Fruit fly (Drosophila melanogaster): Measurements from ENCODE around the gene CG1677.

CG1677 gene

DNA sequence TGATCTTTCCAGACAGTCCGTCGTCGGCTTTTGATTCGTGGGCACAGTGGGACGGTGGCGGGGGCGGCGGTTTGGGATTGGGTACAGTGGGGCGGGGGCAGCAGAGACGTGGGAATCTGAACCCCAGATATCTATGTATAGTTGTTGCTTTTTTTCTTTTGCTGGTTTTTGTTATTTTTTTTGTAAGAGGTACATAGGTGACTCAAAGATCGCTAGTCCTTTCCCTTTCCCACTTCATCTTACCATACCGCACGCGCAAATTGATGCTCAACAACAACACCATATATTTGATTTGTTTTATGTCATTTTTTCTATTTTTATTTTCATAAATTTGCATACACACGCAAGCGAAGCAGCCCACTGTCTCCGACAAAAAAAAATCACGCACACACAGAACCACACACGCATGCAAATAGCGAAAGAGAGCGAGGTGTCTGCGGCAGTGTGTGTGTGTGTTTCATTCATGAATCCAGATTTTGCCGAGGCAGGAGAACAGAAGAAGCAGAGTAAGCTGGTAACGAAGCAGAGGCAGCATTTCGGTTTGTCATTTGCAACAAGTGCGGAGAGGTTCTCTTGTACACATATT is 99.8 kb downstream of the CG1677 start (continued):
- TF ChIP-seq GATAd (GFP tag; optimal IDR thresholded peaks at IDR 0.05), result no peak

- TF ChIP-seq Dfd (GFP tag; optimal IDR thresholded peaks at IDR 0.05), result no peak
- TF ChIP-seq dsf (GFP tag; optimal IDR thresholded peaks at IDR 0.05; ENCODE audit: borderline replicate concordance), result no peak
- peak; percentile 18 for TF ChIP-seq Hnf4 (GFP tag; optimal IDR thresholded peaks at IDR 0.05)
- no peak for TF ChIP-seq tai (GFP tag; optimal IDR thresholded peaks at IDR 0.05)
- TF ChIP-seq psq (GFP tag; optimal IDR thresholded peaks at IDR 0.05), result peak; percentile 94
- TF ChIP-seq Sp1 (GFP tag; optimal IDR thresholded peaks at IDR 0.05), result peak; percentile 12
- peak; percentile 16 for TF ChIP-seq br (GFP tag; optimal IDR thresholded peaks at IDR 0.05)
- TF ChIP-seq sage (GFP tag; optimal IDR thresholded peaks at IDR 0.05), result peak; percentile 22
- TF ChIP-seq ey (GFP tag; optimal IDR thresholded peaks at IDR 0.05), result no peak
- peak; percentile 53 for TF ChIP-seq fru (GFP tag; optimal IDR thresholded peaks at IDR 0.05)
- TF ChIP-seq sv (GFP tag; optimal IDR thresholded peaks at IDR 0.05), result no peak
- TF ChIP-seq Vsx2 (GFP tag; optimal IDR thresholded peaks at IDR 0.05; ENCODE audit: partially characterized antibody), result no peak
- peak; percentile 8 for TF ChIP-seq HLH106 (tag; optimal IDR thresholded peaks at IDR 0.05)
- TF ChIP-seq CrebA (GFP tag; optimal IDR thresholded peaks at IDR 0.05; ENCODE audit: borderline replicate concordance), result peak; percentile 69
- peak; percentile 89 for TF ChIP-seq jim (GFP tag; optimal IDR thresholded peaks at IDR 0.05)
Observed at dm6 chrX:7304798-7305447, 100.7 kb downstream of the CG1677 start.

- TF ChIP-seq Rel (GFP tag; optimal IDR thresholded peaks at IDR 0.05) (no peak), Rel (tag; optimal IDR thresholded peaks at IDR 0.05) (peak; percentile 31), N (GFP tag; optimal IDR thresholded peaks at IDR 0.05) (no peak)
Observed at dm6 chrX:7303848-7304427, 101.7 kb downstream of the CG1677 start.

dm6 chrX:7302329-7302728 is 103.3 kb downstream of the CG1677 start:
- TF ChIP-seq br (GFP tag; optimal IDR thresholded peaks at IDR 0.05), result peak; percentile 88
- TF ChIP-seq psq (GFP tag; optimal IDR thresholded peaks at IDR 0.05), result peak; percentile 80
- peak; percentile 93 for TF ChIP-seq h (GFP tag; optimal IDR thresholded peaks at IDR 0.05)
- TF ChIP-seq dmrt93B (GFP tag; optimal IDR thresholded peaks at IDR 0.05), result peak; percentile 88
- TF ChIP-seq dl (GFP tag; optimal IDR thresholded peaks at IDR 0.05; ENCODE audit: insufficient read depth in 1 of 2, partially characterized antibody in 2 of 2), result no peak
- peak; percentile 90 for TF ChIP-seq Hnf4 (GFP tag; optimal IDR thresholded peaks at IDR 0.05)
- TF ChIP-seq dsf (GFP tag; optimal IDR thresholded peaks at IDR 0.05; ENCODE audit: borderline replicate concordance), result peak; percentile 73
- TF ChIP-seq CG32264 (GFP tag; optimal IDR thresholded peaks at IDR 0.05), result peak; percentile 68
- no peak for TF ChIP-seq Hr78 (GFP tag; optimal IDR thresholded peaks at IDR 0.05)
- no peak for TF ChIP-seq Mio (GFP tag; optimal IDR thresholded peaks at IDR 0.05)
- TF ChIP-seq sv (GFP tag; optimal IDR thresholded peaks at IDR 0.05), result no peak
- TF ChIP-seq Jra (GFP tag; optimal IDR thresholded peaks at IDR 0.05), result peak; percentile 72
- peak; percentile 5 for TF ChIP-seq GATAd (GFP tag; optimal IDR thresholded peaks at IDR 0.05)
- TF ChIP-seq CrebA (GFP tag; optimal IDR thresholded peaks at IDR 0.05; ENCODE audit: borderline replicate concordance), result peak; percentile 64
- peak; percentile 87 for TF ChIP-seq HLH106 (tag; optimal IDR thresholded peaks at IDR 0.05)
- TF ChIP-seq Dif (GFP tag; optimal IDR thresholded peaks at IDR 0.05; ENCODE audit: partially characterized antibody), result no peak
- TF ChIP-seq usp (GFP tag; optimal IDR thresholded peaks at IDR 0.05), result no peak
- no peak for TF ChIP-seq Myc (optimal IDR thresholded peaks at IDR 0.05)
- peak; percentile 2 for TF ChIP-seq Hr83 (GFP tag; optimal IDR thresholded peaks at IDR 0.05; ENCODE audit: poor library complexity, severe bottlenecking)
- no peak for TF ChIP-seq brk (GFP tag; optimal IDR thresholded peaks at IDR 0.05)
- TF ChIP-seq Abd-B (GFP tag; optimal IDR thresholded peaks at IDR 0.05), result no peak
- TF ChIP-seq Rel (GFP tag; optimal IDR thresholded peaks at IDR 0.05), result peak; percentile 19
- TF ChIP-seq Rel (tag; optimal IDR thresholded peaks at IDR 0.05), result peak; percentile 41
- peak; percentile 91 for TF ChIP-seq rgr (GFP tag; optimal IDR thresholded peaks at IDR 0.05)
- TF ChIP-seq woc (GFP tag; optimal IDR thresholded peaks at IDR 0.05), result peak; percentile 73
- TF ChIP-seq N (GFP tag; optimal IDR thresholded peaks at IDR 0.05), result no peak
- no peak for TF ChIP-seq pan (optimal IDR thresholded peaks at IDR 0.05)
- peak; percentile 86 for TF ChIP-seq CG9705 (GFP tag; optimal IDR thresholded peaks at IDR 0.05)
- TF ChIP-seq Sp1 (GFP tag; optimal IDR thresholded peaks at IDR 0.05), result peak; percentile 93
- peak; percentile 89 for TF ChIP-seq tai (GFP tag; optimal IDR thresholded peaks at IDR 0.05)
- no peak for TF ChIP-seq Dfd (GFP tag; optimal IDR thresholded peaks at IDR 0.05)
- TF ChIP-seq Vsx2 (GFP tag; optimal IDR thresholded peaks at IDR 0.05; ENCODE audit: partially characterized antibody), result no peak
- TF ChIP-seq lola (GFP tag; optimal IDR thresholded peaks at IDR 0.05), result no peak
- peak; percentile 86 for TF ChIP-seq sage (GFP tag; optimal IDR thresholded peaks at IDR 0.05)
- TF ChIP-seq ey (GFP tag; optimal IDR thresholded peaks at IDR 0.05), result peak; percentile 92
- TF ChIP-seq fru (GFP tag; optimal IDR thresholded peaks at IDR 0.05), result peak; percentile 95
- peak; percentile 89 for TF ChIP-seq OdsH (GFP tag; optimal IDR thresholded peaks at IDR 0.05)
- peak in 1 of 2 experiments; percentile 94 for TF ChIP-seq foxo (GFP tag; optimal IDR thresholded peaks at IDR 0.05)
- TF ChIP-seq jim (GFP tag; optimal IDR thresholded peaks at IDR 0.05), result no peak

Data from whole organism, wandering third instar larva.